Worm (Caenorhabditis elegans) whole organism, L2 larva: ENCODE data around the gene pno-1.
A peak's percentile ranks its signal among the peaks of the same experiment; 100 is the strongest.

Experiments
- C34F6.9 ChIP-seq: fragments of 150-350 bp; optimal IDR thresholded peaks from 2 replicates; lab custom pipeline; 2014; ENCODE audit warnings: missing biosample characterization, missing genetic modification characterization
- F13H6.1 ChIP-seq: sonication (generic microtip); optimal IDR thresholded peaks from 2 replicates; lab custom pipeline; 2016; ENCODE audit warnings: missing genetic modification characterization, missing compliant biosample characterization
- R02D3.7 ChIP-seq: fragments of 150-350 bp; optimal IDR thresholded peaks from 2 replicates; lab custom pipeline; 2014; ENCODE audit warnings: missing biosample characterization, missing genetic modification characterization
- Y55F3AM.14 ChIP-seq: fragments of 200-800 bp; sonication (Bioruptor generic); optimal IDR thresholded peaks from 2 replicates; lab custom pipeline; 2018; ENCODE audit warnings: mild to moderate bottlenecking, missing genetic modification characterization, missing compliant biosample characterization
- ZK546.5 ChIP-seq: sonication (generic microtip); optimal IDR thresholded peaks from 2 replicates; lab custom pipeline; 2017; ENCODE audit warnings: missing biosample characterization, missing genetic modification characterization
- alr-1 ChIP-seq: fragments of 150-350 bp; optimal IDR thresholded peaks from 2 replicates; lab custom pipeline; 2014; ENCODE audit warnings: missing biosample characterization, missing genetic modification characterization
- aly-2 ChIP-seq: fragments of 150-350 bp; optimal IDR thresholded peaks from 2 replicates; lab custom pipeline; 2014; ENCODE audit warnings: missing biosample characterization, missing genetic modification characterization
- ama-1 ChIP-seq: fragments of 150-350 bp; optimal IDR thresholded peaks from 2 replicates; lab custom pipeline; 2018; ENCODE audit warnings: inconsistent platforms
- blmp-1 ChIP-seq: sonication (generic microtip); optimal IDR thresholded peaks from 2 replicates; lab custom pipeline; 2017; ENCODE audit warnings: missing genetic modification characterization, mild to moderate bottlenecking, missing compliant biosample characterization, antibody characterized with exemption, moderate library complexity; ENCODE audit not compliant: insufficient read depth
- ceh-16 ChIP-seq: fragments of 150-350 bp; optimal IDR thresholded peaks from 2 replicates; lab custom pipeline; 2014; ENCODE audit warnings: missing biosample characterization, missing genetic modification characterization
- ceh-82 ChIP-seq: fragments of 150-350 bp; optimal IDR thresholded peaks from 2 replicates; lab custom pipeline; 2014; ENCODE audit warnings: missing biosample characterization, missing genetic modification characterization
- crh-2 ChIP-seq: sonication (generic microtip); optimal IDR thresholded peaks from 2 replicates; lab custom pipeline; 2017; ENCODE audit warnings: missing biosample characterization, missing genetic modification characterization
- dmd-4 ChIP-seq: sonication (generic microtip); optimal IDR thresholded peaks from 2 replicates; lab custom pipeline; 2017; ENCODE audit warnings: missing biosample characterization, missing genetic modification characterization
- egl-27 ChIP-seq: sonication (generic microtip); optimal IDR thresholded peaks from 3 replicates; lab custom pipeline; 2017; ENCODE audit warnings: missing biosample characterization, missing genetic modification reagents, missing genetic modification characterization
- elt-1 ChIP-seq: fragments of 150-350 bp; optimal IDR thresholded peaks from 2 replicates; lab custom pipeline; 2014; ENCODE audit warnings: missing biosample characterization, missing genetic modification characterization
- elt-3 ChIP-seq: sonication (generic microtip); optimal IDR thresholded peaks from 2 replicates; lab custom pipeline; 2017; ENCODE audit warnings: missing biosample characterization, missing genetic modification characterization
- fos-1 ChIP-seq: fragments of 150-350 bp; optimal IDR thresholded peaks from 2 replicates; lab custom pipeline; 2014; ENCODE audit warnings: missing biosample characterization, missing genetic modification characterization
- gmeb-1 ChIP-seq: fragments of 150-350 bp; optimal IDR thresholded peaks from 2 replicates; lab custom pipeline; 2014; ENCODE audit warnings: missing biosample characterization, missing genetic modification characterization
- lin-11 ChIP-seq: fragments of 150-350 bp; sonication (generic microtip); optimal IDR thresholded peaks from 2 replicates; lab custom pipeline; 2014; ENCODE audit warnings: missing biosample characterization, missing genetic modification characterization, inconsistent platforms, mixed read lengths
- lin-13 ChIP-seq: fragments of 150-350 bp; optimal IDR thresholded peaks from 2 replicates; lab custom pipeline; 2014; ENCODE audit warnings: missing biosample characterization, missing genetic modification reagents, missing genetic modification characterization
- lin-39 ChIP-seq: fragments of 150-350 bp; optimal IDR thresholded peaks from 2 replicates; lab custom pipeline; 2014; ENCODE audit warnings: missing biosample characterization, missing genetic modification reagents, missing genetic modification characterization
- lsy-2 ChIP-seq, 2 experiments: fragments of 150-350 bp in 1 of 2; sonication (generic microtip) in 1 of 2; optimal IDR thresholded peaks; 2 replicates each; lab custom pipeline; 2014 to 2017; ENCODE audit warnings: missing biosample characterization in 2 of 2, missing genetic modification characterization in 2 of 2
- mab-5 ChIP-seq: fragments of 150-350 bp; optimal IDR thresholded peaks from 2 replicates; lab custom pipeline; 2014; ENCODE audit warnings: missing biosample characterization, missing genetic modification characterization
- mdl-1 ChIP-seq, 2 experiments: fragments of 150-350 bp in 1 of 2; sonication (generic microtip) in 1 of 2; optimal IDR thresholded peaks; 2 replicates each; lab custom pipeline; 2017; ENCODE audit warnings: missing biosample characterization in 2 of 2, missing genetic modification characterization in 2 of 2
- nhr-11 ChIP-seq: fragments of 150-350 bp; optimal IDR thresholded peaks from 2 replicates; lab custom pipeline; 2014; ENCODE audit warnings: missing biosample characterization, missing genetic modification characterization
- nhr-12 ChIP-seq: fragments of 150-350 bp; optimal IDR thresholded peaks from 2 replicates; lab custom pipeline; 2014; ENCODE audit warnings: missing biosample characterization, missing genetic modification characterization
- nhr-129 ChIP-seq: fragments of 150-350 bp; optimal IDR thresholded peaks from 2 replicates; lab custom pipeline; 2014; ENCODE audit warnings: missing biosample characterization, missing genetic modification characterization
- nhr-21 ChIP-seq: fragments of 150-350 bp; optimal IDR thresholded peaks from 2 replicates; lab custom pipeline; 2014; ENCODE audit warnings: missing biosample characterization, missing genetic modification characterization
- nhr-23 ChIP-seq: fragments of 150-350 bp; optimal IDR thresholded peaks from 2 replicates; lab custom pipeline; 2014; ENCODE audit warnings: missing biosample characterization, missing genetic modification reagents, missing genetic modification characterization
- nhr-237 ChIP-seq: fragments of 150-350 bp; optimal IDR thresholded peaks from 2 replicates; lab custom pipeline; 2014; ENCODE audit warnings: missing biosample characterization, missing genetic modification characterization
- nhr-6 ChIP-seq: fragments of 150-350 bp; optimal IDR thresholded peaks from 2 replicates; lab custom pipeline; 2014; ENCODE audit warnings: missing biosample characterization, missing genetic modification characterization
- peb-1 ChIP-seq: fragments of 150-350 bp; optimal IDR thresholded peaks from 2 replicates; lab custom pipeline; 2014; ENCODE audit warnings: missing biosample characterization, missing genetic modification characterization
- sma-3 ChIP-seq: sonication (generic microtip); optimal IDR thresholded peaks from 2 replicates; lab custom pipeline; 2016; ENCODE audit warnings: missing genetic modification reagents, missing genetic modification characterization, missing compliant biosample characterization
- sma-9 ChIP-seq, 2 experiments: fragments of 150-350 bp in 1 of 2; sonication (generic microtip) in 1 of 2; optimal IDR thresholded peaks; 2 replicates each; lab custom pipeline; 2014 to 2016; ENCODE audit warnings: missing genetic modification characterization in 2 of 2, mild to moderate bottlenecking in 1 of 2, missing biosample characterization in 1 of 2, missing compliant biosample characterization in 1 of 2, missing genetic modification reagents in 1 of 2, moderate library complexity in 1 of 2
- unc-39 ChIP-seq: fragments of 150-350 bp; optimal IDR thresholded peaks from 2 replicates; lab custom pipeline; 2014; ENCODE audit warnings: missing biosample characterization, missing genetic modification characterization
- unc-55 ChIP-seq: fragments of 150-350 bp; sonication (generic microtip); optimal IDR thresholded peaks from 3 replicates; lab custom pipeline; 2014; ENCODE audit warnings: missing biosample characterization, missing genetic modification reagents, missing genetic modification characterization
- ztf-1 ChIP-seq: fragments of 200-800 bp; sonication (Bioruptor generic); conservative IDR thresholded peaks from 2 replicates; pipeline ENCODE4 v1.3.6; 2022; ENCODE audit warnings: missing genetic modification characterization, missing compliant biosample characterization
- ztf-11 ChIP-seq: sonication (generic microtip); optimal IDR thresholded peaks from 2 replicates; lab custom pipeline; 2017; ENCODE audit warnings: missing biosample characterization, missing genetic modification characterization
- ztf-4 ChIP-seq: fragments of 150-350 bp; optimal IDR thresholded peaks from 2 replicates; lab custom pipeline; 2014; ENCODE audit warnings: missing biosample characterization, missing genetic modification characterization

pno-1 gene

ce11 chrII:9786215-9786614, 43.5 kb upstream of the pno-1 start:
- TF ChIP-seq blmp-1 (no peak), lsy-2 (tag; optimal IDR thresholded peaks at IDR 0.05; lab: Kevin White, UChicago) (peak in 1 of 2 experiments; percentile 7), fos-1 (no peak), nhr-21 (tag; lab: Kevin White, UChicago) (peak; percentile 1), ama-1 (lab: Kevin White, UChicago) (no peak), sma-9 (GFP tag; optimal IDR thresholded peaks at IDR 0.05; lab: Kevin White, UChicago) (peak; percentile 36), sma-9 (tag; optimal IDR thresholded peaks at IDR 0.05; lab: Kevin White, UChicago) (no peak), elt-3 (no peak), gmeb-1 (tag; lab: Kevin White, UChicago) (no peak)

- no peak for TF ChIP-seq R02D3.7 (tag; lab: Kevin White, UChicago)
- TF ChIP-seq ama-1 (lab: Kevin White, UChicago) = no peak
- TF ChIP-seq egl-27 (tag; lab: Kevin White, UChicago) = no peak
- no peak for TF ChIP-seq dmd-4 (tag; lab: Kevin White, UChicago)
- no peak for TF ChIP-seq mdl-1 (tag; optimal IDR thresholded peaks at IDR 0.05; lab: Kevin White, UChicago)
- TF ChIP-seq peb-1 (tag; lab: Kevin White, UChicago) = no peak
- no peak for TF ChIP-seq F13H6.1 (tag; lab: Kevin White, UChicago)
- no peak for TF ChIP-seq Y55F3AM.14
- no peak for TF ChIP-seq nhr-12 (tag; lab: Kevin White, UChicago)
- TF ChIP-seq nhr-11 = no peak
Measured at ce11 chrII:9782337-9782736, 39.7 kb upstream of the pno-1 start, which contains the start of gene T10B9.14. Gene T10B9.14 (minus strand): TSS chrII:9782437.

ce11 chrII:9781842-9782241, 39.2 kb upstream of the pno-1 start, which contains the start of gene cyp-13A1:
Gene cyp-13A1 (minus strand): TSS chrII:9781997.
- peak; percentile 13 for TF ChIP-seq crh-2 (tag; lab: Kevin White, UChicago)
- no peak for TF ChIP-seq lin-13 (GFP tag; lab: Kevin White, UChicago)
- no peak for TF ChIP-seq lsy-2 (tag; optimal IDR thresholded peaks at IDR 0.05; lab: Kevin White, UChicago)
- peak; percentile 54 for TF ChIP-seq sma-9 (GFP tag; optimal IDR thresholded peaks at IDR 0.05; lab: Kevin White, UChicago)
- TF ChIP-seq sma-9 (tag; optimal IDR thresholded peaks at IDR 0.05; lab: Kevin White, UChicago) = no peak
- TF ChIP-seq fos-1 = peak; percentile 77
- no peak for TF ChIP-seq gmeb-1 (tag; lab: Kevin White, UChicago)
- no peak for TF ChIP-seq nhr-21 (tag; lab: Kevin White, UChicago)

DNA sequence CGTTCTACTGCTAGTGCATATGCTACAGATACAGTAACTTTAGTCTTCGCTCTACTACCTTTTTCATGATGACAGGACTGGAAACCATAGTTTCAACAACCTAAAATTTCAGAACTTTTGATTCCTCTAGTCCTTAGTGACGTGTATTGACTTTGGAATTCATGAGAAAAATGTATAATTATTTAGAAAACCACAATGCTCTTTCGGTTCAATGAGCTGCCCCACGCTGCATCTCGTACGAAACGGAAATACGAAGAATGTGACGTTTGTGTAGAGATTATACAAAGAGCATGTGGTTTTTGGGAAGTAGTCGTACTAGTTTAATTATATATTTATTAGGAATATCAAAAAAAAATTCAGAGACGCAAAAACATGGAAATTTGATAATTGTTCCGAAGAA, 35.8 kb upstream of the pno-1 start:
- TF ChIP-seq unc-55 (GFP tag; lab: Kevin White, UChicago) (no peak), gmeb-1 (tag; lab: Kevin White, UChicago) (no peak), nhr-11 (no peak), lin-39 (tag; lab: Kevin White, UChicago) (no peak), C34F6.9 (no peak), Y55F3AM.14 (no peak), ztf-1 (GFP tag; lab: Robert Waterston, UW) (no peak), nhr-23 (no peak), unc-39 (tag; lab: Kevin White, UChicago) (no peak), nhr-129 (no peak)

DNA sequence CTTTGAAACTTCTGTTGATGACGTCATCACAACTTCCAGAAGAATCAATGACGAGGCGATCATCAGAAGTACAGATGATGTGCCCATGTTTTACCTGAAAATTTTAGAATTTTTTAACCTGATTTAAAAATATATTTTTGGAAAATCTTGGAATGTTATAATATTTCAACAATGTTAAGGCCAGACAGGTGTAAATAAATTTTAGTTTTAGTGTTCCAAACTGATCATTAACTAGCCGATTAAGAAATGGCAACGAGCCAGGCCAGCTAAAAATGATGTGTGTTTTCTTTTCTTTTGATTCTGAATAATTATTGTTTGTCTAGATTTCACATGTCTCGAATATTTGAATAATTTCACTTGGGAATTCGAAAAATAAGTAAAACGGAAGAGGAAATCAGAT, 33.1 kb upstream of the pno-1 start, which contains the start of gene T10B9.9:
Gene T10B9.9 (minus strand): TSS at position 101 of the 400 bp plus-strand sequence.
- TF ChIP-seq ceh-82 (tag; lab: Kevin White, UChicago) = no peak
- no peak for TF ChIP-seq F13H6.1 (tag; lab: Kevin White, UChicago)
- no peak for TF ChIP-seq peb-1 (tag; lab: Kevin White, UChicago)
- no peak for TF ChIP-seq lin-39 (tag; lab: Kevin White, UChicago)
- TF ChIP-seq unc-55 (GFP tag; lab: Kevin White, UChicago) = no peak
- TF ChIP-seq ZK546.5 (tag; lab: Kevin White, UChicago) = no peak
- no peak for TF ChIP-seq elt-3
- TF ChIP-seq R02D3.7 (tag; lab: Kevin White, UChicago) = no peak
- TF ChIP-seq ceh-16 (tag; lab: Kevin White, UChicago) = no peak
- TF ChIP-seq ztf-1 (GFP tag; lab: Robert Waterston, UW) = no peak
- TF ChIP-seq ama-1 (lab: Kevin White, UChicago) = no peak
- no peak for TF ChIP-seq gmeb-1 (tag; lab: Kevin White, UChicago)
- TF ChIP-seq lsy-2 (tag; optimal IDR thresholded peaks at IDR 0.05; lab: Kevin White, UChicago) = no peak
- TF ChIP-seq ztf-11 (tag; lab: Kevin White, UChicago) = no peak
- TF ChIP-seq, all 48 proteins: peak for 0

DNA sequence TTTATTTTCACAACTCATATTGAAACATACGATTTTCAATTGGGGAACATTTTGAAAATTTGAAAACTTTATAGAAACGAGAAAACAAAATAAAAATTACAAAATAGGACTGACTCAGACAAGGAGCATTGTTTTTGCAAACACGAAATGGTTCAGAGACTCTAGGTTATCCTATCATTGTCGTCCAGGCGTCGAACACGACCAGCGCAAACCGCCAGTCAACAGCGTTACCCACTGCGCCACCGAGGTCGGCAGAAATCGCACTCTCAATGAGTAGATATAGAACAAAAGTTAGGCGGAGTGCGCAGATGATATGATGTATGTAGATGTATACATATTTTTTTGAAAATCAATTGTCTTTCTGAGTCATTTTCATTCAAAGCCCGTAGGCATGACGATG, 32.0 kb upstream of the pno-1 start:
- TF ChIP-seq mab-5 (tag; lab: Kevin White, UChicago) (peak; percentile 27), nhr-237 (no peak), aly-2 (tag; lab: Kevin White, UChicago) (no peak), ztf-4 (tag; lab: Kevin White, UChicago) (no peak), ZK546.5 (tag; lab: Kevin White, UChicago) (no peak), blmp-1 (no peak), lin-13 (GFP tag; lab: Kevin White, UChicago) (peak; percentile 52), Y55F3AM.14 (peak; percentile 60), ztf-11 (tag; lab: Kevin White, UChicago) (no peak), sma-3 (GFP tag; lab: Kevin White, UChicago) (peak; percentile 82), nhr-6 (tag; lab: Kevin White, UChicago) (no peak), ceh-82 (tag; lab: Kevin White, UChicago) (no peak), fos-1 (peak; percentile 52), ceh-16 (tag; lab: Kevin White, UChicago) (no peak), peb-1 (tag; lab: Kevin White, UChicago) (no peak), dmd-4 (tag; lab: Kevin White, UChicago) (no peak), alr-1 (tag; lab: Kevin White, UChicago) (no peak), elt-1 (tag; lab: Kevin White, UChicago) (no peak), egl-27 (tag; lab: Kevin White, UChicago) (no peak), lsy-2 (tag; optimal IDR thresholded peaks at IDR 0.05; lab: Kevin White, UChicago) (peak; percentile 32 to 43), lin-11 (tag; lab: Kevin White, UChicago) (peak; percentile 76)
